Worm (Caenorhabditis elegans) whole organism, L1 larva: ENCODE data around the gene art-1.
A peak's percentile ranks its signal among the peaks of the same experiment; 100 is the strongest.

ENCODE experiments used
- C04F5.9 ChIP-seq: sonication (generic microtip); optimal IDR thresholded peaks from 2 replicates; lab custom pipeline; 2016; ENCODE audit warnings: missing genetic modification characterization, missing compliant biosample characterization
- C16A3.4 ChIP-seq: fragments of 150-350 bp; optimal IDR thresholded peaks from 2 replicates; lab custom pipeline; 2014; ENCODE audit warnings: missing biosample characterization, missing genetic modification characterization
- C34B4.2 ChIP-seq: sonication (generic microtip); optimal IDR thresholded peaks from 2 replicates; lab custom pipeline; 2017; ENCODE audit warnings: mild to moderate bottlenecking, missing genetic modification characterization, missing compliant biosample characterization
- F16B12.6 ChIP-seq: fragments of 150-350 bp; optimal IDR thresholded peaks from 2 replicates; lab custom pipeline; 2014; ENCODE audit warnings: missing biosample characterization, missing genetic modification characterization
- alr-1 ChIP-seq: fragments of 200-800 bp; sonication (Bioruptor generic); optimal IDR thresholded peaks from 2 replicates; lab custom pipeline; 2018; ENCODE audit warnings: borderline replicate concordance, mild to moderate bottlenecking, missing genetic modification characterization, missing compliant biosample characterization
- blmp-1 ChIP-seq: fragments of 150-350 bp; optimal IDR thresholded peaks from 2 replicates; lab custom pipeline; 2014; ENCODE audit warnings: missing biosample characterization, missing genetic modification characterization
- ceh-63 ChIP-seq: fragments of 200-800 bp; sonication (Bioruptor generic); optimal IDR thresholded peaks from 2 replicates; lab custom pipeline; 2018; ENCODE audit warnings: mild to moderate bottlenecking, missing genetic modification characterization, missing compliant biosample characterization
- ceh-8 ChIP-seq: fragments of 200-800 bp; sonication (Bioruptor generic); optimal IDR thresholded peaks from 2 replicates; lab custom pipeline; 2018; ENCODE audit warnings: mild to moderate bottlenecking, missing genetic modification characterization, moderate library complexity, missing compliant biosample characterization
- ceh-82 ChIP-seq, 3 experiments: fragments of 150-350 bp in 1 of 3; sonication (generic microtip) in 2 of 3; optimal IDR thresholded peaks; 2 replicates each; lab custom pipeline; 2014 to 2017; ENCODE audit warnings: missing biosample characterization in 3 of 3, missing genetic modification characterization in 3 of 3
- ceh-88 ChIP-seq: fragments of 200-800 bp; sonication (Bioruptor generic); IDR thresholded peaks from 2 replicates; pipeline ENCODE4 v1.3.6; 2022; ENCODE audit warnings: missing genetic modification characterization, missing compliant biosample characterization
- ces-1 ChIP-seq: fragments of 150-350 bp; optimal IDR thresholded peaks from 2 replicates; lab custom pipeline; 2014; ENCODE audit warnings: missing biosample characterization, missing genetic modification reagents, missing genetic modification characterization
- dpl-1 ChIP-seq, 3 experiments: fragments of 150-350 bp in 2 of 3; sonication (generic microtip) in 1 of 3; optimal IDR thresholded peaks; 2 replicates each; lab custom pipeline; 2014 to 2017; ENCODE audit warnings: missing biosample characterization in 3 of 3, missing genetic modification characterization in 3 of 3, missing genetic modification reagents in 3 of 3
- dsc-1 ChIP-seq: sonication (generic microtip); optimal IDR thresholded peaks from 2 replicates; lab custom pipeline; 2016; ENCODE audit warnings: mild to moderate bottlenecking, missing genetic modification characterization, missing compliant biosample characterization
- efl-1 ChIP-seq, 4 experiments: fragments of 150-350 bp; optimal IDR thresholded peaks in 3 of 4; peaks in 1 of 4; 1 replicate in 1 of 4; 2 replicates in 3 of 4; lab custom pipeline; 2014; ENCODE audit warnings: missing biosample characterization in 2 of 4, missing genetic modification characterization in 2 of 4, missing genetic modification reagents in 2 of 4
- efl-3 ChIP-seq: fragments of 200-800 bp; sonication (Bioruptor generic); optimal IDR thresholded peaks from 2 replicates; lab custom pipeline; 2018; ENCODE audit warnings: mild to moderate bottlenecking, missing genetic modification characterization, missing compliant biosample characterization
- egl-13 ChIP-seq: sonication (generic microtip); optimal IDR thresholded peaks from 2 replicates; lab custom pipeline; 2016; ENCODE audit warnings: missing genotype, missing genetic modification reagents, missing genetic modification characterization, missing compliant biosample characterization
- egl-27 ChIP-seq, 2 experiments: fragments of 150-350 bp in 1 of 2; sonication (generic microtip); optimal IDR thresholded peaks; 3 replicates each; lab custom pipeline; 2017 to 2018; ENCODE audit warnings: missing biosample characterization in 2 of 2, missing genetic modification characterization in 2 of 2, missing genetic modification reagents in 2 of 2
- ets-5 ChIP-seq: fragments of 200-800 bp; sonication (Bioruptor generic); IDR thresholded peaks from 2 replicates; pipeline ENCODE4 v1.3.6; 2022; ENCODE audit warnings: missing genetic modification characterization, missing compliant biosample characterization
- fkh-10 ChIP-seq: sonication (generic microtip); optimal IDR thresholded peaks from 2 replicates; lab custom pipeline; 2017; ENCODE audit warnings: missing biosample characterization, missing genetic modification reagents, missing genetic modification characterization
- fkh-8 ChIP-seq: sonication (generic microtip); optimal IDR thresholded peaks from 2 replicates; lab custom pipeline; 2016; ENCODE audit warnings: mild to moderate bottlenecking, missing genetic modification characterization, missing compliant biosample characterization
- fos-1 ChIP-seq: fragments of 150-350 bp; optimal IDR thresholded peaks from 2 replicates; lab custom pipeline; 2014; ENCODE audit warnings: missing biosample characterization, missing genetic modification characterization
- hlh-17 ChIP-seq: fragments of 200-800 bp; sonication (Bioruptor generic); optimal IDR thresholded peaks from 2 replicates; lab custom pipeline; 2018; ENCODE audit warnings: missing genetic modification characterization, mild to moderate bottlenecking, missing compliant biosample characterization, moderate library complexity, borderline replicate concordance
- hlh-4 ChIP-seq: sonication (generic microtip); optimal IDR thresholded peaks from 2 replicates; lab custom pipeline; 2016; ENCODE audit warnings: mild to moderate bottlenecking, missing genetic modification characterization, missing compliant biosample characterization
- irx-1 ChIP-seq: sonication (generic microtip); optimal IDR thresholded peaks from 2 replicates; lab custom pipeline; 2016; ENCODE audit warnings: missing genetic modification characterization, missing compliant biosample characterization
- isw-1 ChIP-seq: fragments of 200-800 bp; sonication (Bioruptor generic); IDR thresholded peaks from 2 replicates; pipeline ENCODE4 v1.3.6; 2022; ENCODE audit warnings: missing genetic modification characterization, missing compliant biosample characterization
- lin-13 ChIP-seq: fragments of 150-350 bp; optimal IDR thresholded peaks from 2 replicates; lab custom pipeline; 2014; ENCODE audit warnings: missing biosample characterization, missing genetic modification reagents, missing genetic modification characterization
- lin-14 ChIP-seq: fragments of 200-800 bp; sonication (Bioruptor generic); optimal IDR thresholded peaks from 2 replicates; lab custom pipeline; 2018; ENCODE audit warnings: mild to moderate bottlenecking, missing genetic modification characterization, moderate library complexity, missing compliant biosample characterization
- lin-35 ChIP-seq, 2 experiments: fragments of 150-350 bp; optimal IDR thresholded peaks; 2 replicates each; lab custom pipeline; 2014; ENCODE audit warnings: missing biosample characterization in 2 of 2, missing genetic modification characterization in 2 of 2, missing genetic modification reagents in 2 of 2
- lsy-2 ChIP-seq, 2 experiments: fragments of 150-350 bp; optimal IDR thresholded peaks; 2 replicates each; lab custom pipeline; 2014; ENCODE audit warnings: missing biosample characterization in 2 of 2, missing genetic modification characterization in 2 of 2
- mdl-1 ChIP-seq, 2 experiments: fragments of 150-350 bp; optimal IDR thresholded peaks; 2 replicates each; lab custom pipeline; 2014 to 2017; ENCODE audit warnings: missing biosample characterization in 2 of 2, missing genetic modification characterization in 2 of 2, inconsistent platforms in 1 of 2
- mep-1 ChIP-seq: fragments of 150-350 bp; optimal IDR thresholded peaks from 2 replicates; lab custom pipeline; 2014; ENCODE audit warnings: missing biosample characterization, missing genetic modification characterization
- nhr-11 ChIP-seq: fragments of 150-350 bp; optimal IDR thresholded peaks from 2 replicates; lab custom pipeline; 2014; ENCODE audit warnings: missing biosample characterization, missing genetic modification characterization
- nhr-19 ChIP-seq: fragments of 200-800 bp; sonication (Bioruptor generic); conservative IDR thresholded peaks from 2 replicates; pipeline ENCODE4 v1.3.6; 2022; ENCODE audit warnings: missing genetic modification characterization, missing compliant biosample characterization
- nhr-20 ChIP-seq: sonication (generic microtip); optimal IDR thresholded peaks from 2 replicates; lab custom pipeline; 2016; ENCODE audit warnings: mild to moderate bottlenecking, missing genetic modification characterization, missing compliant biosample characterization
- nhr-28 ChIP-seq: fragments of 150-350 bp; optimal IDR thresholded peaks from 2 replicates; lab custom pipeline; 2014; ENCODE audit warnings: missing biosample characterization, missing genetic modification characterization
- nhr-71 ChIP-seq: sonication (generic microtip); optimal IDR thresholded peaks from 2 replicates; lab custom pipeline; 2016; ENCODE audit warnings: mild to moderate bottlenecking, missing genetic modification characterization, moderate library complexity, missing compliant biosample characterization
- nhr-77 ChIP-seq: fragments of 150-350 bp; optimal IDR thresholded peaks from 2 replicates; lab custom pipeline; 2014; ENCODE audit warnings: missing biosample characterization, missing genetic modification characterization
- nhr-85 ChIP-seq: sonication (generic microtip); peaks from one replicate; lab custom pipeline; 2016; ENCODE audit warnings: missing genetic modification characterization, inconsistent platforms, missing compliant biosample characterization
- pag-3 ChIP-seq: sonication (generic microtip); optimal IDR thresholded peaks from 2 replicates; lab custom pipeline; 2017; ENCODE audit warnings: missing genetic modification characterization, mild to moderate bottlenecking, missing compliant biosample characterization, antibody characterized with exemption, borderline replicate concordance; ENCODE audit not compliant: insufficient read depth
- rnt-1 ChIP-seq: sonication (generic microtip); optimal IDR thresholded peaks from 2 replicates; lab custom pipeline; 2016; ENCODE audit warnings: mild to moderate bottlenecking, missing genetic modification characterization, moderate library complexity, missing compliant biosample characterization
- skn-1 ChIP-seq: fragments of 150-350 bp; optimal IDR thresholded peaks from 2 replicates; lab custom pipeline; 2014; ENCODE audit warnings: missing biosample characterization, missing genetic modification characterization
- snpc-4 ChIP-seq: fragments of 150-350 bp; optimal IDR thresholded peaks from 2 replicates; lab custom pipeline; 2014; ENCODE audit warnings: missing biosample characterization, missing genetic modification characterization
- snu-23 ChIP-seq: sonication (generic microtip); optimal IDR thresholded peaks from 2 replicates; lab custom pipeline; 2016; ENCODE audit warnings: missing genetic modification characterization, missing compliant biosample characterization
- sox-4 ChIP-seq: sonication (generic microtip); optimal IDR thresholded peaks from 2 replicates; lab custom pipeline; 2016; ENCODE audit warnings: missing genetic modification characterization, missing compliant biosample characterization
- unc-130 ChIP-seq: fragments of 150-350 bp; optimal IDR thresholded peaks from 2 replicates; lab custom pipeline; 2017; ENCODE audit warnings: missing biosample characterization, missing genetic modification characterization, inconsistent platforms
- unc-30 ChIP-seq: sonication (generic microtip); optimal IDR thresholded peaks from 2 replicates; lab custom pipeline; 2017; ENCODE audit warnings: missing biosample characterization, missing genetic modification characterization
- unc-98 ChIP-seq: fragments of 200-800 bp; sonication (Bioruptor generic); IDR thresholded peaks from 2 replicates; pipeline ENCODE4 v1.3.6; 2022; ENCODE audit warnings: missing genetic modification characterization, missing compliant biosample characterization
- zip-4 ChIP-seq: fragments of 200-800 bp; sonication (Bioruptor generic); optimal IDR thresholded peaks from 2 replicates; lab custom pipeline; 2018; ENCODE audit warnings: mild to moderate bottlenecking, missing genetic modification characterization, moderate library complexity, missing compliant biosample characterization
- ztf-11 ChIP-seq, 2 experiments: sonication (generic microtip); optimal IDR thresholded peaks; 2 replicates each; lab custom pipeline; 2016 to 2017; ENCODE audit warnings: missing genetic modification characterization in 2 of 2, missing biosample characterization in 1 of 2, missing compliant biosample characterization in 1 of 2

The art-1 gene

DNA sequence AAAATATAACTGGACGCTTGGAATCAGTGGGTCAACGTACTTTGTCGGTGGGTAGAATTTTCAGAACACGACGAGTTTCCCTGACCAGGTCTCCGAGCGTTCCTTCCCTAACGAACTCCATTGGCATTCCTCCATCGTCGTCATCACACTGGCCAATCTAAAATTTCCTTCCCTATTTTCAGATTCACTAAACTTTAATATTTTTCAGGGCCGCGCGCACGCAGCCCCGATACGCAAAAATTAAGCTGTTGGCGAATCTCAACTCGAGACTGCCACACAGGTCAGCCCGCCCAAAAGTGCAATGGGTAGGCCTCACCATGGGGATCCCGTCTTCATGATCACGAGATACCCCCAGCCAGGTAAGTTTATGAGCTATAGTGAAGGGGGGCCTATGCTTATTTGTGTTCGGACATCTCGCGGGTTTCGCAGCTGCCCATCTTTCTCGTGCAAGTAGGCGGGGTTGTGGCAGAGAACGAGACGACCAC, 3.8 kb downstream of the art-1 start (continued):
- TF ChIP-seq nhr-77 (tag; lab: Kevin White, UChicago) (peak; percentile 81), egl-13 (tag; lab: Kevin White, UChicago) (peak; percentile 70), nhr-28 (no peak), sox-4 (tag; lab: Kevin White, UChicago) (no peak), nhr-20 (peak; percentile 89), irx-1 (tag; lab: Kevin White, UChicago) (peak; percentile 66), unc-130 (tag; lab: Kevin White, UChicago) (peak; percentile 5), ceh-88 (GFP tag; lab: Robert Waterston, UW) (peak; percentile 65; the same call in 1 of the 2 replicates), C04F5.9 (tag; lab: Kevin White, UChicago) (peak; percentile 80), ceh-8 (peak; percentile 37), mdl-1 (tag; optimal IDR thresholded peaks at IDR 0.05; lab: Kevin White, UChicago) (peak; percentile 54), ces-1 (no peak), nhr-19 (GFP tag; lab: Robert Waterston, UW) (peak; percentile 93), isw-1 (GFP tag; lab: Robert Waterston, UW) (peak; percentile 48), dsc-1 (tag; lab: Kevin White, UChicago) (peak; percentile 79), lin-13 (GFP tag; lab: Kevin White, UChicago) (peak; percentile 85), egl-27 (tag; optimal IDR thresholded peaks at IDR 0.05; lab: Kevin White, UChicago) (no peak), ets-5 (0 out of 2 replicates have a peak, but pooled peaks have one; percentile 30), lsy-2 (tag; optimal IDR thresholded peaks at IDR 0.05; lab: Kevin White, UChicago) (peak; percentile 50 to 71), hlh-4 (tag; lab: Kevin White, UChicago) (no peak), lin-14 (GFP tag; lab: Kevin White, UChicago) (peak; percentile 86), fkh-8 (peak; percentile 64), fos-1 (tag; lab: Kevin White, UChicago) (peak; percentile 65), snpc-4 (tag; lab: Kevin White, UChicago) (peak; percentile 98), efl-3 (peak; percentile 63), unc-30 (no peak), ceh-82 (tag; optimal IDR thresholded peaks at IDR 0.05; lab: Kevin White, UChicago) (peak; percentile 53 to 77 (median 72)), hlh-17 (GFP tag; lab: Kevin White, UChicago) (peak; percentile 34), fkh-10 (GFP tag; lab: Kevin White, UChicago) (peak; percentile 21), pag-3 (tag; lab: Kevin White, UChicago) (no peak), rnt-1 (tag; lab: Kevin White, UChicago) (peak; percentile 93), ztf-11 (tag; optimal IDR thresholded peaks at IDR 0.05; lab: Kevin White, UChicago) (peak in 1 of 2 experiments; percentile 71), zip-4 (GFP tag; lab: Kevin White, UChicago) (peak; percentile 59), nhr-85 (peak; percentile 89), nhr-71 (tag; lab: Kevin White, UChicago) (peak; percentile 93)

DNA sequence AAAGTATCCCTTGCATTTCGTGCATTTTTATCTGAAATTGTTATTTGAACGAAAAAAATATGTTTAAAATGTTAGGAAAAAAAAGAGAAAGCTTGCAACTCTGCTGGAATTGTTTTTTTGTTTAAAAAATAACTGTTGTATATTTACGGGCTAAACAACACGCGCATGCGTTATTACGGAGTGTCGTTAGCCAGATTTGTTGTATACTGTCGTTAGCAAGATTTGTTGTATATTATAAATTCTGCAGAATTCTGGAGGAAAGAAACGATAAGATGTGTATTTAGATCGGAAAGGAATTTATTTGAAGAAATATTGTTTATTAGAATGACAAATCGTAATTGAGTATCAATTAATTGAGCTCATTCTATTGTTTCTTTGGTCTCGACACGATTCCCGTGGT, 4.4 kb downstream of the art-1 start, which contains the start of gene eif-2Bgamma:
TSS of gene eif-2Bgamma (minus strand) at position 31 of the 400 bp plus-strand sequence.
- TF ChIP-seq unc-98 (no peak), lin-14 (GFP tag; lab: Kevin White, UChicago) (peak; percentile 14), blmp-1 (peak; percentile 44), C04F5.9 (tag; lab: Kevin White, UChicago) (peak; percentile 16), egl-13 (tag; lab: Kevin White, UChicago) (no peak), fkh-10 (GFP tag; lab: Kevin White, UChicago) (no peak), snu-23 (GFP tag; lab: Kevin White, UChicago) (peak; percentile 25), ceh-63 (GFP tag; lab: Kevin White, UChicago) (no peak), lsy-2 (tag; optimal IDR thresholded peaks at IDR 0.05; lab: Kevin White, UChicago) (peak; percentile 34 to 77), isw-1 (GFP tag; lab: Robert Waterston, UW) (no peak), snpc-4 (tag; lab: Kevin White, UChicago) (peak; percentile 85), mep-1 (tag; lab: Kevin White, UChicago) (peak; percentile 60), rnt-1 (tag; lab: Kevin White, UChicago) (peak; percentile 12), F16B12.6 (tag; lab: Kevin White, UChicago) (peak; percentile 44), alr-1 (tag; lab: Kevin White, UChicago) (no peak), dpl-1 (GFP tag; optimal IDR thresholded peaks at IDR 0.05; lab: Kevin White, UChicago) (peak; percentile 24 to 64 (median 56)), ceh-8 (no peak), efl-1 (optimal IDR thresholded peaks at IDR 0.05; lab: Kevin White, UChicago) (peak; percentile 45 to 59), efl-1 (GFP tag; optimal IDR thresholded peaks at IDR 0.05 in 1 of 2; lab: Kevin White, UChicago) (peak; percentile 51 to 95), C16A3.4 (peak; percentile 32), nhr-11 (tag; lab: Kevin White, UChicago) (no peak), C34B4.2 (tag; lab: Kevin White, UChicago) (no peak), lin-35 (GFP tag; optimal IDR thresholded peaks at IDR 0.05; lab: Kevin White, UChicago) (peak; percentile 50 to 68), zip-4 (GFP tag; lab: Kevin White, UChicago) (no peak), nhr-71 (tag; lab: Kevin White, UChicago) (peak; percentile 7), skn-1 (peak; percentile 38)
